Worm (Caenorhabditis elegans) whole organism, young adult: Measurements from ENCODE around the gene txt-3.

Experiments used
- ceh-91 ChIP-seq: fragments of 200-800 bp; sonication (Bioruptor generic); IDR thresholded peaks from 2 replicates; pipeline ENCODE4 v1.3.6; 2022; ENCODE audit warnings: missing genetic modification reagents, missing genetic modification characterization, missing compliant biosample characterization
- hmg-1.2 ChIP-seq: fragments of 200-800 bp; sonication (Bioruptor generic); IDR thresholded peaks from 2 replicates; pipeline ENCODE4 v1.3.6; 2022; ENCODE audit warnings: missing genetic modification reagents, missing genetic modification characterization, missing compliant biosample characterization
- hmg-20 ChIP-seq: fragments of 200-800 bp; sonication (Bioruptor generic); IDR thresholded peaks from 2 replicates; pipeline ENCODE4 v1.3.6; 2022; ENCODE audit warnings: missing genetic modification reagents, missing genetic modification characterization, missing compliant biosample characterization
- unc-62 ChIP-seq: fragments of 150-350 bp; optimal IDR thresholded peaks from 2 replicates; lab custom pipeline; 2014; ENCODE audit warnings: missing biosample characterization, missing genetic modification reagents, missing genetic modification characterization
- ztf-28 ChIP-seq: fragments of 200-800 bp; sonication (Bioruptor generic); IDR thresholded peaks from 2 replicates; pipeline ENCODE4 v1.3.6; 2022; ENCODE audit warnings: missing genetic modification reagents, missing genetic modification characterization, missing compliant biosample characterization

DNA sequence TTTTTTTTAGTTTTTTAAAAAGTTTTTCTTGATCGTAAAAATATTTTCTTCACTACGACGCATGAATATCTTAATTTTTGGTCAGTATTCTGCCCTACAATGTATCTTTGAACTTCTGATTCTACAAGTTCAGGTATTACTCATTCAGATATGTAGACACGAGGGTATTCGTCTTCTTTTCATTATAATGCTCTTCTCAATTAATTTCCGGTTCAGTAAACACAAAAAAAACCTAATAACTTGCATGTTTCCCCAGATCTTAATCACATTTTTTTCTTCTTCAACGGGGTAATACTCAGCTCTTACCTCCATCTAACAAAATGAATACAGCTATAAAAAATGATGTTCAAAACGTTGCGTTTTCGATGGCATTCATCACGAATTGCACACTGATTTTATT lies 28.3 kb downstream of the txt-3 start, which contains the start of gene str-162:
- TF ChIP-seq hmg-1.2 (GFP tag; lab: Robert Waterston, UW) (no peak), unc-62 (GFP tag; lab: Kevin White, UChicago) (no peak), hmg-20 (GFP tag; lab: Robert Waterston, UW) (no peak), ceh-91 (GFP tag; lab: Robert Waterston, UW) (no peak), ztf-28 (GFP tag; lab: Robert Waterston, UW) (no peak)
